Fruit fly (Drosophila melanogaster) whole organism: Measurements from ENCODE around the gene CG6928.
A peak's percentile ranks its signal among the peaks of the same experiment; 100 is the strongest.

ENCODE experiments used
- CG8478 ChIP-seq: fragments of >200 bp; optimal IDR thresholded peaks from 2 replicates; lab custom pipeline; 2018; ENCODE audit warnings: inconsistent platforms
- Dll ChIP-seq: fragments of >200 bp; optimal IDR thresholded peaks from 2 replicates; lab custom pipeline; 2017
- EcR ChIP-seq, 2 experiments: fragments of >200 bp; optimal IDR thresholded peaks; 2 replicates each; lab custom pipeline; 2017; ENCODE audit warnings: missing biosample characterization in 2 of 2, missing genetic modification characterization in 2 of 2, missing genetic modification reagents in 2 of 2
- pan ChIP-seq: fragments of >200 bp; optimal IDR thresholded peaks from 2 replicates; lab custom pipeline; 2017
- psq ChIP-seq: fragments of >200 bp; optimal IDR thresholded peaks from 2 replicates; lab custom pipeline; 2017
- usp ChIP-seq: fragments of >200 bp; optimal IDR thresholded peaks from 2 replicates; lab custom pipeline; 2017; ENCODE audit warnings: missing biosample characterization, missing genetic modification characterization, mixed read lengths

The CG6928 gene

DNA sequence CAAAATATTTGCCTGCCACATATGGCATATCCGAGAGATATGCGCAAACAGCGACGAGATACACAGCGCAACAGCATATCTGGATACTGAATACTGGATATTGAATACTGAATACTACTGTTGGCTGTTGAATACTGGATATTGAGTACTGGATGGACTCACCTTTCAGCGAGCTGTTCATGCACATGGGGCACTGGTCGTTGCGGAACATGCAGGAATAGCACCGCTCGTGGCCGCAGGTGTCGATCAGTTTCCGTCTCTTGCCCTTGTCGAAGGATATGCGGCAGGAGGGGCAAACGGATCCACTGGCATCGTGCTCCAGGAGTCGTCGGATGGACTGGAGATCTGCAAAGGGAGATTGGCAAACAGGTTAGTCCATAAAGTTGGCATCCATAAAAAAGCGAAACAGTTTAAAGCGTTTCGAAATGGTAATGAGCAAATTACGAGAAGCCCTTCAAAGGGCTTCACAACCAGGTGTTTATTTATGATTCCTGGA, 25.6 kb downstream of the CG6928 start:
- no peak for TF ChIP-seq psq (lab: Kevin White, UChicago)
- no peak for TF ChIP-seq CG8478 (lab: Kevin White, UChicago)
- no peak for TF ChIP-seq Dll (lab: Kevin White, UChicago)
- no peak for TF ChIP-seq usp (GFP tag; lab: Kevin White, UChicago)
- TF ChIP-seq EcR (GFP tag; optimal IDR thresholded peaks at IDR 0.05; lab: Kevin White, UChicago) = no peak
- no peak for TF ChIP-seq pan

- no peak for TF ChIP-seq Dll (lab: Kevin White, UChicago)
- peak; percentile 46 for TF ChIP-seq pan
- TF ChIP-seq CG8478 (lab: Kevin White, UChicago) = no peak
Observed at dm6 chr3L:12030521-12030920, 27.6 kb downstream of the CG6928 start.

- TF ChIP-seq pan (no peak), psq (lab: Kevin White, UChicago) (no peak), EcR (GFP tag; optimal IDR thresholded peaks at IDR 0.05; lab: Kevin White, UChicago) (no peak), CG8478 (lab: Kevin White, UChicago) (no peak), Dll (lab: Kevin White, UChicago) (no peak), usp (GFP tag; lab: Kevin White, UChicago) (no peak)
Observed at dm6 chr3L:12032257-12032656, 29.3 kb downstream of the CG6928 start, which contains the start of gene CG43993. Gene CG43993 (plus strand): TSS chr3L:12032557.

- no peak for TF ChIP-seq CG8478 (lab: Kevin White, UChicago)
- TF ChIP-seq EcR (GFP tag; optimal IDR thresholded peaks at IDR 0.05; lab: Kevin White, UChicago) = no peak
- TF ChIP-seq Dll (lab: Kevin White, UChicago) = no peak
- no peak for TF ChIP-seq psq (lab: Kevin White, UChicago)
- TF ChIP-seq pan = no peak
- no peak for TF ChIP-seq usp (GFP tag; lab: Kevin White, UChicago)
Observed at dm6 chr3L:12036658-12037057, 33.7 kb downstream of the CG6928 start.

DNA sequence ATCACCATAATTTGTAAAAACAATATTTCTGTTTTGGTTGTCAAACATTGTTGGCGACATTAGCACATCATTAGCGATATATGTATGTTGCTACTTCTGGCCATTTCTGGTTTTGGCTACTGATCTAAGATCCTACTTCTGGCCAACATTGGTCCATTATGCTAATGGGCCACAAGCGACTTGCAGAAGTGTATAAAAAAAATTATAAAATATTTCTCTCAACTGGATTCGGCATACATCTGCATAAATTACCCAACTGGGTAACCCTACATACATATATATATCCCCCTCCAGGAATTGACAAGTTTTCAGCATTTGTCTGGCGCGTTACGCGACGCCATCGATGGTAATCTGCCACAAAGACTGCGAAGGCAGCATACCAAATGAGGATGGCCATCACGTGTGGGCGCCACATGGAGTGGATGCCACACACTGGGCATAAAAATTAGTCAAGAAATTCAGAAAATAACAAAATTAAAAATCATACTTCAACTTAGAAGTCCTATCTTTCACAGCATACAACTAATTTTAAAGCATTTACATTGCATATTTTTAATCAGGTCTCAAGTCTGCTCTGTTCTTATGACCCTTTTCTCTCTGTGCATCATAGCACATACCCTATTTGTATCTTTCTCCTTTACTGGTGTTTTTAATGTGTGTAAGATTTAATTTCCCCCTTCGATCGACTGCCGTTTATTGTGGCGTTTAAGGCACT, 34.7 kb downstream of the CG6928 start:
- TF ChIP-seq Dll (lab: Kevin White, UChicago) (no peak), CG8478 (lab: Kevin White, UChicago) (no peak), EcR (GFP tag; optimal IDR thresholded peaks at IDR 0.05; lab: Kevin White, UChicago) (no peak), psq (lab: Kevin White, UChicago) (no peak), pan (no peak), usp (GFP tag; lab: Kevin White, UChicago) (no peak)

DNA sequence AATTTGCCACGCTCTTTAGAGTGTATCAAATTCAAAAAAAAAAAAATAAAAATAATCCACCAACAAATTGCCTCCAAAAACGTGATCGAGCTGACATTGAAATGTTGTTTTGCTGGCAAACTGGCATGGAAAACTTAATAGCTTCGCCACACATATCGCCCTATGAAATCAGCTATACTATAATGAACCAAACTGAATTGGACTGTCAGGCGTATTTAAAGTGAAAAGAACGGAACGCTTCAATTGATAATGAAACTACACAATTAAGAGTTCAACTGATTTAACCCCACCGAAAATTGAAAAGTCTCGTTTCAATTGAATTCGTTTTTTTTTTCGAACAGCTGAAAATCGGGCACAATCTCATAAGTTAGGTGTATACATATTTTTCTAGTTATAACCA, 36.1 kb downstream of the CG6928 start:
- TF ChIP-seq CG8478 (lab: Kevin White, UChicago) (no peak), usp (GFP tag; lab: Kevin White, UChicago) (no peak), Dll (lab: Kevin White, UChicago) (no peak), EcR (GFP tag; optimal IDR thresholded peaks at IDR 0.05; lab: Kevin White, UChicago) (no peak), pan (no peak), psq (lab: Kevin White, UChicago) (no peak)

- TF ChIP-seq CG8478 (lab: Kevin White, UChicago) (no peak), EcR (GFP tag; optimal IDR thresholded peaks at IDR 0.05; lab: Kevin White, UChicago) (peak in 1 of 2 experiments; percentile 70)
Observed at dm6 chr3L:12040313-12040924, 37.5 kb downstream of the CG6928 start.

dm6 chr3L:12042087-12042486, 39.1 kb downstream of the CG6928 start, which contains the start of gene CG6793:
Gene CG6793 (plus strand): TSS chr3L:12042387.
- TF ChIP-seq EcR (GFP tag; optimal IDR thresholded peaks at IDR 0.05; lab: Kevin White, UChicago) = no peak
- TF ChIP-seq psq (lab: Kevin White, UChicago) = no peak
- no peak for TF ChIP-seq CG8478 (lab: Kevin White, UChicago)
- no peak for TF ChIP-seq pan
- no peak for TF ChIP-seq usp (GFP tag; lab: Kevin White, UChicago)
- TF ChIP-seq Dll (lab: Kevin White, UChicago) = no peak

DNA sequence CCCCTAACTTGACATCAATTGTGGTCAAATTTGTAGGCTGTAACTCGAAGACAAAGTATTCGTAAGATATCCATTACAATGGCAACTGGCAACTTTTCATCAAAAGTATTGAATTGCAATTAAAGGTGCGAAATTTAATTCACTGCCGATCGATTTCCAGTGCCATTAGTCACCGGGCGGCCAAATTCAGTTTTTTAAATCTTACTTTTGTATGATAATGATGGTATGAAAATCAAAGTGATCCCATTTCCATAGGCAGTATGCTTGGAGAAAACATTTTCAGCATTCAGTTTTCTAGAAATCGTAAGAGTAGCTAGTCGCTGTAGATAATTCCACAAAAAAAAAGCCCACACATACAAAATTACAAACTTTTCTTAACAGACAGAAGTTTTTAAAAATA, 41.3 kb downstream of the CG6928 start, which contains the start of gene CG43638:
CG43638 (plus strand) TSS at position 301 of the 400 bp plus-strand sequence.
- TF ChIP-seq EcR (GFP tag; optimal IDR thresholded peaks at IDR 0.05; lab: Kevin White, UChicago) = no peak
- TF ChIP-seq Dll (lab: Kevin White, UChicago) = no peak
- TF ChIP-seq CG8478 (lab: Kevin White, UChicago) = no peak
- TF ChIP-seq psq (lab: Kevin White, UChicago) = no peak

DNA sequence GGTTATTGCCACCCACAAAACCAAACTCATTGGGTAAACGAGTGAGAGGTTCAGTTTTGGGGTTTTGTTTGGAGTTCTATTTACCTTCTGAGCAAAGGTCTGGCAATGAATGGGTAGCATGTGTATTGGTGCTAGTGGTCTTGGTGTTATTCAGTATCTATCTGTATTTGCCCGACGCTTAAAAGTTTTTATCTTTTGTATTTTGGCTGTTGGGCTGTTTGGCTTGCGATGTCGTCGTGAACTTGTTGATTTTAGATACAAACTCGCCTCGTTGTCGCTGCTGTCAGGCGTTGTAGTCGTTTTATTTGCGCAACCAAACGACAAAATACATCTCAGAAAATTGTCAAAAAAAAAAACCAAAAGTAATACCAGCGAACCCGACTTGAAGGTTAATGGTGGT, 42.5 kb downstream of the CG6928 start:
- TF ChIP-seq usp (GFP tag; lab: Kevin White, UChicago) = no peak
- TF ChIP-seq Dll (lab: Kevin White, UChicago) = no peak
- TF ChIP-seq psq (lab: Kevin White, UChicago) = no peak
- TF ChIP-seq pan = no peak
- no peak for TF ChIP-seq EcR (GFP tag; optimal IDR thresholded peaks at IDR 0.05; lab: Kevin White, UChicago)
- TF ChIP-seq CG8478 (lab: Kevin White, UChicago) = no peak

dm6 chr3L:12049597-12050311, 46.8 kb downstream of the CG6928 start:
- TF ChIP-seq EcR (GFP tag; optimal IDR thresholded peaks at IDR 0.05; lab: Kevin White, UChicago) (no peak), CG8478 (lab: Kevin White, UChicago) (no peak), pan (no peak), psq (lab: Kevin White, UChicago) (no peak), usp (GFP tag; lab: Kevin White, UChicago) (no peak), Dll (lab: Kevin White, UChicago) (no peak)
